Fruit fly (Drosophila melanogaster) whole organism, embryonic: ENCODE results near the gene Ugt35D1.

Source experiments
- Adf1 ChIP-seq: fragments of 200-800 bp; sonication (Bioruptor generic); IDR thresholded peaks from 2 replicates; pipeline ENCODE4 v1.3.6; 2022; ENCODE audit warnings: missing biosample characterization, missing genetic modification characterization
- Atf6 ChIP-seq: fragments of 200-800 bp; sonication (Bioruptor generic); IDR thresholded peaks from 2 replicates; pipeline ENCODE4 v1.3.6; 2022; ENCODE audit warnings: missing biosample characterization, missing genetic modification characterization
- CG10959 ChIP-seq: fragments of 200-800 bp; sonication (Bioruptor generic); IDR thresholded peaks from 2 replicates; pipeline ENCODE4 v1.3.6; 2022; ENCODE audit warnings: missing biosample characterization, missing genetic modification characterization
- CG11456 ChIP-seq: fragments of 200-800 bp; sonication (Bioruptor generic); IDR thresholded peaks from 3 replicates; pipeline ENCODE4 v1.3.6; 2022; ENCODE audit warnings: missing biosample characterization, missing genetic modification characterization
- CG11695 ChIP-seq: fragments of 200-800 bp; sonication (Bioruptor generic); IDR thresholded peaks from 3 replicates; pipeline ENCODE4 v1.3.6; 2022; ENCODE audit warnings: missing biosample characterization, missing genetic modification characterization
- CG11723 ChIP-seq: fragments of 200-800 bp; sonication (Bioruptor generic); optimal IDR thresholded peaks from 2 replicates; lab custom pipeline; 2017; ENCODE audit warnings: missing biosample characterization, mild to moderate bottlenecking, missing genetic modification characterization
- CG12299 ChIP-seq: fragments of 200-800 bp; sonication (Bioruptor generic); optimal IDR thresholded peaks from 2 replicates; lab custom pipeline; 2018; ENCODE audit warnings: missing biosample characterization, mild to moderate bottlenecking, missing genetic modification characterization
- CG13287 ChIP-seq: fragments of 200-800 bp; sonication (Bioruptor generic); IDR thresholded peaks from 2 replicates; pipeline ENCODE4 v1.3.6; 2022; ENCODE audit warnings: missing biosample characterization, missing genetic modification characterization; ENCODE audit not compliant: partially characterized antibody
- CG14441 ChIP-seq: fragments of 200-800 bp; sonication (Bioruptor generic); IDR thresholded peaks from 2 replicates; pipeline ENCODE4 v1.3.6; 2022; ENCODE audit warnings: missing biosample characterization, missing genetic modification characterization
- CG17802 ChIP-seq: fragments of 200-800 bp; sonication (Bioruptor generic); optimal IDR thresholded peaks from 2 replicates; lab custom pipeline; 2018; ENCODE audit warnings: missing biosample characterization, mild to moderate bottlenecking, missing genetic modification characterization, moderate library complexity
- CG18262 ChIP-seq: fragments of 200-800 bp; optimal IDR thresholded peaks from 3 replicates; lab custom pipeline; 2019; ENCODE audit warnings: missing biosample characterization, mild to moderate bottlenecking, missing genetic modification characterization, moderate library complexity
- CG2712 ChIP-seq: fragments of 200-800 bp; optimal IDR thresholded peaks from 3 replicates; lab custom pipeline; 2019; ENCODE audit warnings: missing biosample characterization, mild to moderate bottlenecking, missing genetic modification characterization, moderate library complexity
- CG2875 ChIP-seq: fragments of 200-800 bp; sonication (Bioruptor generic); optimal IDR thresholded peaks from 2 replicates; lab custom pipeline; 2017; ENCODE audit warnings: missing biosample characterization, mild to moderate bottlenecking, missing genetic modification characterization, missing genetic modification reagents
- CG3838 ChIP-seq: fragments of 200-800 bp; sonication (Bioruptor generic); optimal IDR thresholded peaks from 3 replicates; lab custom pipeline; 2016; ENCODE audit warnings: missing biosample characterization, missing genetic modification characterization
- CG7786 ChIP-seq: fragments of 200-800 bp; sonication (Bioruptor generic); optimal IDR thresholded peaks from 2 replicates; lab custom pipeline; 2016; ENCODE audit warnings: missing biosample characterization, missing genetic modification characterization
- CG7987 ChIP-seq: fragments of 200-800 bp; sonication (Bioruptor generic); optimal IDR thresholded peaks from 2 replicates; lab custom pipeline; 2018; ENCODE audit warnings: missing biosample characterization, mild to moderate bottlenecking, missing genetic modification characterization, moderate library complexity
- Drgx ChIP-seq: fragments of 200-800 bp; sonication (Bioruptor generic); IDR thresholded peaks from 2 replicates; pipeline ENCODE4 v1.3.6; 2022; ENCODE audit warnings: missing biosample characterization, missing genetic modification characterization
- ERR ChIP-seq: fragments of 200-800 bp; sonication (Bioruptor generic); optimal IDR thresholded peaks from 2 replicates; lab custom pipeline; 2016; ENCODE audit warnings: missing biosample characterization, missing genetic modification characterization
- Ets65A ChIP-seq: fragments of 200-800 bp; sonication (Bioruptor generic); peaks from one replicate; lab custom pipeline; 2016; ENCODE audit warnings: missing biosample characterization, missing genetic modification characterization
- Fer2 ChIP-seq: fragments of 200-800 bp; sonication (Bioruptor generic); optimal IDR thresholded peaks from 2 replicates; lab custom pipeline; 2018; ENCODE audit warnings: missing biosample characterization, mild to moderate bottlenecking, missing genetic modification characterization, moderate library complexity
- HmgD ChIP-seq: fragments of 200-800 bp; sonication (Bioruptor generic); optimal IDR thresholded peaks from 3 replicates; lab custom pipeline; 2016; ENCODE audit warnings: missing biosample characterization, missing genetic modification characterization
- HmgZ ChIP-seq: fragments of 200-800 bp; sonication (Bioruptor generic); optimal IDR thresholded peaks from 2 replicates; lab custom pipeline; 2018; ENCODE audit warnings: missing biosample characterization, mild to moderate bottlenecking, missing genetic modification characterization
- Med ChIP-seq: fragments of 200-800 bp; sonication (Bioruptor generic); peaks from one replicate; lab custom pipeline; 2016; ENCODE audit warnings: missing biosample characterization, missing genetic modification characterization, mild to moderate bottlenecking, inconsistent platforms, moderate library complexity
- TFAM ChIP-seq: fragments of 200-800 bp; sonication (Bioruptor generic); optimal IDR thresholded peaks from 2 replicates; lab custom pipeline; 2017; ENCODE audit warnings: missing biosample characterization, missing genetic modification characterization, inconsistent platforms
- Xrp1 ChIP-seq: fragments of 200-800 bp; sonication (Bioruptor generic); IDR thresholded peaks from 2 replicates; pipeline ENCODE4 v1.3.6; 2022; ENCODE audit warnings: missing biosample characterization, missing genetic modification characterization
- crc ChIP-seq: fragments of 200-800 bp; sonication (Bioruptor generic); optimal IDR thresholded peaks from 2 replicates; lab custom pipeline; 2016; ENCODE audit warnings: missing biosample characterization, missing genetic modification characterization
- crp ChIP-seq, 2 experiments: fragments of 200-800 bp; sonication (Bioruptor generic); optimal IDR thresholded peaks; 2 replicates in 1 of 2; 3 replicates in 1 of 2; lab custom pipeline; 2017; ENCODE audit warnings: missing biosample characterization in 2 of 2, missing genetic modification characterization in 2 of 2, mild to moderate bottlenecking in 1 of 2, moderate library complexity in 1 of 2
- cwo ChIP-seq: fragments of 200-800 bp; sonication (Bioruptor generic); optimal IDR thresholded peaks from 3 replicates; lab custom pipeline; 2017; ENCODE audit warnings: missing biosample characterization, missing genetic modification characterization, mild to moderate bottlenecking, moderate library complexity, missing genetic modification reagents
- dysf ChIP-seq: fragments of 200-800 bp; sonication (Bioruptor generic); IDR thresholded peaks from 3 replicates; pipeline ENCODE4 v1.3.6; 2022; ENCODE audit warnings: missing biosample characterization, missing genetic modification characterization
- fd96Cb ChIP-seq: fragments of 200-800 bp; sonication (Bioruptor generic); optimal IDR thresholded peaks from 2 replicates; lab custom pipeline; 2018; ENCODE audit warnings: missing biosample characterization, mild to moderate bottlenecking, missing genetic modification characterization, moderate library complexity
- ftz-f1 ChIP-seq: fragments of 200-800 bp; sonication (Bioruptor generic); optimal IDR thresholded peaks from 2 replicates; lab custom pipeline; 2016; ENCODE audit warnings: missing biosample characterization, missing genetic modification characterization
- knrl ChIP-seq: fragments of 200-800 bp; sonication (Bioruptor generic); IDR thresholded peaks from 3 replicates; pipeline ENCODE4 v1.3.6; 2022; ENCODE audit warnings: missing biosample characterization, missing genetic modification characterization; ENCODE audit not compliant: partially characterized antibody
- lab ChIP-seq: fragments of 200-800 bp; sonication (Bioruptor generic); optimal IDR thresholded peaks from 3 replicates; lab custom pipeline; 2017; ENCODE audit warnings: missing biosample characterization, missing genetic modification characterization, mild to moderate bottlenecking, moderate library complexity, missing genetic modification reagents
- lbe ChIP-seq: fragments of 200-800 bp; sonication (Bioruptor generic); optimal IDR thresholded peaks from 2 replicates; lab custom pipeline; 2016; ENCODE audit warnings: missing biosample characterization, mild to moderate bottlenecking, missing genetic modification characterization
- nmo ChIP-seq: fragments of 200-800 bp; sonication (Bioruptor generic); optimal IDR thresholded peaks from 2 replicates; lab custom pipeline; 2018; ENCODE audit warnings: missing biosample characterization, mild to moderate bottlenecking, missing genetic modification characterization, moderate library complexity
- pita ChIP-seq: fragments of 200-800 bp; sonication (Bioruptor generic); optimal IDR thresholded peaks from 2 replicates; lab custom pipeline; 2017; ENCODE audit warnings: missing biosample characterization, mild to moderate bottlenecking, missing genetic modification characterization
- prd ChIP-seq, 3 experiments: fragments of >200 bp in 2 of 3; fragments of 200-800 bp in 1 of 3; sonication (Bioruptor generic) in 1 of 3; optimal IDR thresholded peaks in 2 of 3; IDR thresholded peaks in 1 of 3; 2 replicates in 2 of 3; 3 replicates in 1 of 3; pipeline versions ENCODE4 v1.3.6 to Lab custom; 2017 to 2022; ENCODE audit warnings: missing biosample characterization in 1 of 3, missing genetic modification characterization in 1 of 3
- pum ChIP-seq: fragments of 200-800 bp; sonication (Bioruptor generic); optimal IDR thresholded peaks from 2 replicates; lab custom pipeline; 2016; ENCODE audit warnings: missing biosample characterization, missing genetic modification characterization
- sens ChIP-seq: fragments of 200-800 bp; sonication (Bioruptor generic); peaks from one replicate; lab custom pipeline; 2016; ENCODE audit warnings: missing biosample characterization, missing genetic modification characterization
- seq ChIP-seq: fragments of 200-800 bp; sonication (Bioruptor generic); IDR thresholded peaks from 2 replicates; pipeline ENCODE4 v1.3.6; 2022; ENCODE audit warnings: missing biosample characterization, missing genetic modification characterization
- shn ChIP-seq: fragments of 200-800 bp; sonication (Bioruptor generic); optimal IDR thresholded peaks from 3 replicates; lab custom pipeline; 2016; ENCODE audit warnings: missing biosample characterization, missing genetic modification characterization
- sim ChIP-seq: fragments of 200-800 bp; sonication (Bioruptor generic); IDR thresholded peaks from 2 replicates; pipeline ENCODE4 v1.3.6; 2022; ENCODE audit warnings: missing biosample characterization, missing genetic modification characterization
- slbo ChIP-seq: fragments of 200-800 bp; sonication (Bioruptor generic); IDR thresholded peaks from 2 replicates; pipeline ENCODE4 v1.3.6; 2022; ENCODE audit warnings: missing biosample characterization, missing genetic modification characterization
- sug ChIP-seq: fragments of 200-800 bp; optimal IDR thresholded peaks from 2 replicates; lab custom pipeline; 2019; ENCODE audit warnings: missing biosample characterization, mild to moderate bottlenecking, missing genetic modification characterization, moderate library complexity
- toy ChIP-seq: fragments of 200-800 bp; sonication (Bioruptor generic); IDR thresholded peaks from 2 replicates; pipeline ENCODE4 v1.3.6; 2022; ENCODE audit warnings: missing biosample characterization, missing genetic modification characterization
- tup ChIP-seq: fragments of 200-800 bp; sonication (Bioruptor generic); optimal IDR thresholded peaks from 2 replicates; lab custom pipeline; 2016; ENCODE audit warnings: missing biosample characterization, mild to moderate bottlenecking, missing genetic modification characterization, moderate library complexity
- yki ChIP-seq: fragments of >200 bp; optimal IDR thresholded peaks from 3 replicates; lab custom pipeline; 2018

Ugt35D1 gene

dm6 chr3R:31443455-31443854 is 48.4 kb upstream of the Ugt35D1 start (continued):
- TF ChIP-seq CG17802 (tag; lab: Kevin White, UChicago) (no peak), shn (GFP tag; lab: Kevin White, UChicago) (no peak), sim (GFP tag; lab: Robert Waterston, UW) (no peak), tup (GFP tag; lab: Kevin White, UChicago) (no peak), Fer2 (tag; lab: Kevin White, UChicago) (no peak), CG12299 (tag; lab: Kevin White, UChicago) (no peak), toy (GFP tag; lab: Robert Waterston, UW) (no peak), CG11723 (GFP tag; lab: Kevin White, UChicago) (no peak), yki (lab: Kevin White, UChicago) (no peak), CG7786 (no peak), sens (peak; percentile 85), Atf6 (no peak)
- TF ChIP-seq, all 482 proteins: peak for 21

dm6 chr3R:31443023-31443422 is 47.9 kb upstream of the Ugt35D1 start:
- no peak for TF ChIP-seq nmo (GFP tag; lab: Kevin White, UChicago)
- peak; percentile 55 for TF ChIP-seq sug (tag; lab: Kevin White, UChicago)
- TF ChIP-seq CG7987 = peak; percentile 55
- peak; percentile 55 for TF ChIP-seq lab (GFP tag; lab: Kevin White, UChicago)

DNA sequence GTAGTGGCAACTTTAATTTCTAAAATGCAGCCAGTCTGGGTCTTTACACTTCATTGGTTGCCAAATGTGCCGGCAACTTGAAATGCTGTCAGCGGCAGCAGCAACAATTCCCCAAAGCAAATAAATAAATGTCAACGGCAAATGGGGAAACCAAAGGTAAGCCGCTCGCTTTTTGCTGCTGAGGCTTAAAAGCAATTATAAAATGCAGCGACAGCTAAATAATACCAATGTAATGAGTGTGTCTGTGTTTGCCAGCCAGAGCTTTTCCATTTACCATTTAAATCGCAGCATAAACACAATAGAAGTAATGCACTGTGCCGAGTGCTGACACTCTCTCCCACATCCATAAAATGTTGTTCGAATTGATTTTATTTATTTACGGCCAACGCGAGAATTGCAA is 45.5 kb upstream of the Ugt35D1 start:
- TF ChIP-seq Ets65A (GFP tag; lab: Kevin White, UChicago) = peak; percentile 61
- TF ChIP-seq CG11695 (GFP tag; lab: Robert Waterston, UW) = no peak

- peak; percentile 66 for TF ChIP-seq Drgx (GFP tag; lab: Robert Waterston, UW)
- no peak for TF ChIP-seq CG2712 (tag; lab: Kevin White, UChicago)
- peak; percentile 18; the same call in 1 of the 2 replicates for TF ChIP-seq slbo
- no peak for TF ChIP-seq Adf1 (GFP tag; lab: Robert Waterston, UW)
- TF ChIP-seq CG2875 (GFP tag; lab: Kevin White, UChicago) = no peak
- peak; percentile 86 for TF ChIP-seq Ets65A (GFP tag; lab: Kevin White, UChicago)
- no peak for TF ChIP-seq lbe
- no peak for TF ChIP-seq TFAM
- no peak for TF ChIP-seq knrl (GFP tag; lab: Robert Waterston, UW)
- TF ChIP-seq CG10959 = no peak
- TF ChIP-seq CG3838 = no peak
- no peak for TF ChIP-seq CG11456 (GFP tag; lab: Robert Waterston, UW)
- no peak for TF ChIP-seq seq (GFP tag; lab: Robert Waterston, UW)
- no peak for TF ChIP-seq ERR
- no peak for TF ChIP-seq pum
- TF ChIP-seq crc = no peak
- TF ChIP-seq crp (GFP tag; optimal IDR thresholded peaks at IDR 0.05; lab: Kevin White, UChicago) = no peak
- TF ChIP-seq HmgZ (tag; lab: Kevin White, UChicago) = no peak
- TF ChIP-seq Med (GFP tag; lab: Kevin White, UChicago) = peak; percentile 48
- no peak for TF ChIP-seq CG14441 (GFP tag; lab: Robert Waterston, UW)
- TF ChIP-seq pita (GFP tag; lab: Kevin White, UChicago) = no peak
- no peak for TF ChIP-seq cwo (GFP tag; lab: Kevin White, UChicago)
- no peak for TF ChIP-seq fd96Cb
- TF ChIP-seq dysf (GFP tag; lab: Robert Waterston, UW) = 0 out of 3 replicates have a peak, but pooled peaks have one; percentile 12
- TF ChIP-seq CG13287 (GFP tag; lab: Robert Waterston, UW) = no peak
- TF ChIP-seq ftz-f1 = no peak
- TF ChIP-seq prd (optimal IDR thresholded peaks at IDR 0.05; lab: Kevin White, UChicago) = no peak
- TF ChIP-seq prd (GFP tag; IDR thresholded peaks at IDR 0.05; lab: Robert Waterston, UW) = no peak
- no peak for TF ChIP-seq Xrp1 (GFP tag; lab: Robert Waterston, UW)
- no peak for TF ChIP-seq CG18262 (tag; lab: Kevin White, UChicago)
- no peak for TF ChIP-seq HmgD
These were observed 44.9 kb upstream of the Ugt35D1 start for dm6 chr3R:31439986-31440385.
